Worm (Caenorhabditis elegans) whole organism, young adult: ENCODE measurements around the gene Y43F8C.5.

ENCODE experiments used
- F37B4.10 ChIP-seq: fragments of 200-800 bp; sonication (Bioruptor generic); IDR thresholded peaks from 2 replicates; pipeline ENCODE4 v1.3.6; 2022; ENCODE audit warnings: missing genetic modification characterization, missing compliant biosample characterization
- F57A8.1 ChIP-seq: fragments of 200-800 bp; sonication (Bioruptor generic); optimal IDR thresholded peaks from 2 replicates; lab custom pipeline; 2018; ENCODE audit warnings: mild to moderate bottlenecking, missing genetic modification characterization, moderate library complexity, missing compliant biosample characterization
- F57C9.4 ChIP-seq: sonication (generic microtip); optimal IDR thresholded peaks from 2 replicates; lab custom pipeline; 2017; ENCODE audit warnings: mild to moderate bottlenecking, missing genetic modification characterization, missing compliant biosample characterization
- Y53F4B.3 ChIP-seq: fragments of 200-800 bp; sonication (Bioruptor generic); IDR thresholded peaks from 2 replicates; pipeline ENCODE4 v1.3.6; 2022; ENCODE audit warnings: missing genetic modification reagents, missing genetic modification characterization, missing compliant biosample characterization
- attf-3 ChIP-seq: fragments of 200-800 bp; sonication (Bioruptor generic); conservative IDR thresholded peaks from 2 replicates; pipeline ENCODE4 v1.3.6; 2022; ENCODE audit warnings: missing genetic modification reagents, missing genetic modification characterization, missing compliant biosample characterization
- dpl-1 ChIP-seq: fragments of 150-350 bp; optimal IDR thresholded peaks from 2 replicates; lab custom pipeline; 2014; ENCODE audit warnings: missing biosample characterization, missing genetic modification reagents, missing genetic modification characterization
- lin-35 ChIP-seq, 3 experiments: fragments of 150-350 bp in 2 of 3; sonication (generic microtip) in 1 of 3; optimal IDR thresholded peaks; 2 replicates each; lab custom pipeline; 2014 to 2018; ENCODE audit warnings: missing biosample characterization in 3 of 3, missing genetic modification characterization in 3 of 3, missing genetic modification reagents in 3 of 3
- nfya-1 ChIP-seq: sonication (generic microtip); optimal IDR thresholded peaks from 2 replicates; lab custom pipeline; 2017; ENCODE audit warnings: antibody characterized with exemption, missing compliant biosample characterization, missing genetic modification characterization, borderline replicate concordance; ENCODE audit not compliant: insufficient read depth
- pha-4 ChIP-seq: fragments of 150-350 bp; sonication (generic microtip); optimal IDR thresholded peaks from 2 replicates; lab custom pipeline; 2014; ENCODE audit warnings: missing biosample characterization, missing genetic modification reagents, missing genetic modification characterization
- repo-1 ChIP-seq: sonication (generic microtip); optimal IDR thresholded peaks from 2 replicates; lab custom pipeline; 2017; ENCODE audit warnings: mild to moderate bottlenecking, missing genetic modification characterization, missing compliant biosample characterization
- unc-130 ChIP-seq: sonication (generic microtip); optimal IDR thresholded peaks from 2 replicates; lab custom pipeline; 2016; ENCODE audit warnings: missing genetic modification reagents, missing genetic modification characterization, missing compliant biosample characterization
- ztf-18 ChIP-seq: sonication (generic microtip); optimal IDR thresholded peaks from 2 replicates; lab custom pipeline; 2016; ENCODE audit warnings: missing genotype, mild to moderate bottlenecking, missing genetic modification characterization, missing compliant biosample characterization

- no peak for TF ChIP-seq nfya-1 (tag; lab: Kevin White, UChicago)
- TF ChIP-seq dpl-1 (GFP tag; lab: Kevin White, UChicago), result no peak
- no peak for TF ChIP-seq Y53F4B.3 (GFP tag; lab: Robert Waterston, UW)
- TF ChIP-seq F37B4.10 (GFP tag; lab: Robert Waterston, UW), result no peak
- TF ChIP-seq F57C9.4 (tag; lab: Kevin White, UChicago), result no peak
- no peak for TF ChIP-seq attf-3 (GFP tag; lab: Robert Waterston, UW)
- TF ChIP-seq ztf-18 (tag; lab: Kevin White, UChicago), result no peak
- TF ChIP-seq repo-1 (tag; lab: Kevin White, UChicago), result no peak
- no peak for TF ChIP-seq lin-35 (GFP tag; optimal IDR thresholded peaks at IDR 0.05; lab: Kevin White, UChicago)
- no peak for TF ChIP-seq unc-130 (GFP tag; lab: Kevin White, UChicago)
- no peak for TF ChIP-seq F57A8.1 (GFP tag; lab: Kevin White, UChicago)
- no peak for TF ChIP-seq pha-4 (tag; lab: Kevin White, UChicago)
Measured at ce11 chrV:19605880-19606279, 26.6 kb downstream of the Y43F8C.5 start, which contains the start of gene nlp-25.
